Worm (Caenorhabditis elegans) whole organism, midembryonic: ENCODE results near the gene mbk-2.

ENCODE experiments used
- flt-1 ChIP-seq: fragments of 200-800 bp; sonication (Bioruptor generic); IDR thresholded peaks from 2 replicates; pipeline ENCODE4 v1.3.6; 2022; ENCODE audit warnings: missing genetic modification characterization, missing compliant biosample characterization
- klf-2 ChIP-seq: fragments of 200-800 bp; sonication (Bioruptor generic); conservative IDR thresholded peaks from 2 replicates; pipeline ENCODE4 v1.3.6; 2022; ENCODE audit warnings: missing genetic modification reagents, missing genetic modification characterization, missing compliant biosample characterization
- med-1 ChIP-seq: sonication (generic microtip); optimal IDR thresholded peaks from 2 replicates; lab custom pipeline; 2017; ENCODE audit warnings: missing genetic modification characterization, mild to moderate bottlenecking, missing compliant biosample characterization, antibody characterized with exemption, missing genetic modification reagents; ENCODE audit not compliant: insufficient read depth
- ref-1 ChIP-seq: fragments of 200-800 bp; sonication (Bioruptor generic); conservative IDR thresholded peaks from 2 replicates; pipeline ENCODE4 v1.3.6; 2022; ENCODE audit warnings: missing genetic modification reagents, missing genetic modification characterization, missing compliant biosample characterization

DNA sequence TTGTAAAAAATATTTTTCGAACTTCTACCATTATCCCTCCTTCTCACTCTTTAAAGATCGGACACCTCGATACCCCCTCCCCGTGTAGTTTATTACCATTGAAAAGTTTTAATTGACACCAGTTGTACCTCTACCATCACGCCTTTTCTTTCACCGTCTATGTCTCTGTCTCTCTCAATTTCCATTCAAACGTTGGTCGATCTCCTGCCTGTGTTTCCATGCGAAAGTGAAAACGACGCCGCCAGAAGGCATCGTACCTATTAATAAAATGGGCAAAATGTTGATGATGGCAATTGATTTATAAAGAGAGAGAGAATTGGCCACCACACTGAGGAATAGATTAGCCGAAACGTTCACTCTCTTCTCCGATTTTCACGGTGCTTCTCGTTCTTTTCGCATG is 4.3 kb downstream of the mbk-2 start:
- TF ChIP-seq ref-1 (GFP tag; lab: Robert Waterston, UW) (no peak), klf-2 (GFP tag; lab: Robert Waterston, UW) (no peak), flt-1 (GFP tag; lab: Robert Waterston, UW) (no peak), med-1 (GFP tag; lab: Kevin White, UChicago) (no peak)
